Worm (Caenorhabditis elegans): ENCODE results near the gene enpp-1.

ce11 chrV:12113726-12114125 lies 17.5 kb upstream of the enpp-1 start:
- TF ChIP-seq dao-5 (tag; optimal IDR thresholded peaks at IDR 0.05) (no peak), him-1 (tag; optimal IDR thresholded peaks at IDR 0.05) (no peak)

Measured in whole organism, L4/young adult.